Worm (Caenorhabditis elegans): ENCODE data around the gene ptr-22.

DNA sequence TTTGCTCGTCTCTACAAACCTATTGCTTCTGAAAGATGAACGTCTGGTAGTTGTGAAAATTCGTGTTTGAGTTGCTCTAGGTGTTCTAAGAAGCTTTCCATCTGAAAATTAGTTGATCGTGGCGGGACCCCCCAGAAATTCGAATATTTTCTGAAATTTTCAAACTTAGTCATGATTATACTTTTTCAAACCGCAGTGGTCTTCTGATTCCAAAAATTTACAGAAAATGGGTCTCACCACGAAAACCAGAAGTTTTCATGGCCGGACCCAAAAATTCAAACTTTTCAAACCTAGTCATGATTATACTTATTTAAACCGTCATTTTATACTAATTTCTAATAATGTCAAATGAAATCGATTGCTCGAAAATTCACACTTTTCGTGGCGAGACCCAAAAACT is 28.9 kb upstream of the ptr-22 start, which contains the start of gene ztf-20:
- TF ChIP-seq nhr-237 (tag; optimal IDR thresholded peaks at IDR 0.05) (no peak), snpc-4 (tag; optimal IDR thresholded peaks at IDR 0.05) (no peak), ces-1 (GFP tag; optimal IDR thresholded peaks at IDR 0.05) (no peak), drap-1 (GFP tag; optimal IDR thresholded peaks at IDR 0.05) (no peak), sptf-1 (tag; optimal IDR thresholded peaks at IDR 0.05) (no peak), lsy-2 (tag; optimal IDR thresholded peaks at IDR 0.05) (no peak), mep-1 (tag; optimal IDR thresholded peaks at IDR 0.05) (no peak), lin-13 (tag; optimal IDR thresholded peaks at IDR 0.05) (no peak)
